Worm (Caenorhabditis elegans) whole organism, L3 larva: Measurements from ENCODE around the gene R13H4.5.

Experiments
- R02D3.7 ChIP-seq: fragments of 150-350 bp; optimal IDR thresholded peaks from 2 replicates; lab custom pipeline; 2014; ENCODE audit warnings: missing biosample characterization, missing genetic modification characterization
- ZK546.5 ChIP-seq: sonication (generic microtip); optimal IDR thresholded peaks from 2 replicates; lab custom pipeline; 2017; ENCODE audit warnings: missing biosample characterization, missing genetic modification characterization
- ceh-16 ChIP-seq: sonication (generic microtip); optimal IDR thresholded peaks from 2 replicates; lab custom pipeline; 2017; ENCODE audit warnings: missing biosample characterization, missing genetic modification characterization
- fkh-10 ChIP-seq: sonication (generic microtip); optimal IDR thresholded peaks from 2 replicates; lab custom pipeline; 2017; ENCODE audit warnings: missing biosample characterization, missing genetic modification reagents, missing genetic modification characterization
- hmg-11 ChIP-seq: sonication (generic microtip); optimal IDR thresholded peaks from 2 replicates; lab custom pipeline; 2016; ENCODE audit warnings: missing genetic modification characterization, missing compliant biosample characterization
- lin-15B ChIP-seq: fragments of 150-350 bp; optimal IDR thresholded peaks from 2 replicates; lab custom pipeline; 2014; ENCODE audit warnings: missing biosample characterization, missing genetic modification characterization
- lin-39 ChIP-seq: fragments of 150-350 bp; optimal IDR thresholded peaks from 2 replicates; lab custom pipeline; 2018; ENCODE audit warnings: missing biosample characterization, missing genetic modification reagents, missing genetic modification characterization
- nfya-1 ChIP-seq: sonication (generic microtip); optimal IDR thresholded peaks from 2 replicates; lab custom pipeline; 2017; ENCODE audit warnings: missing genetic modification characterization, mild to moderate bottlenecking, missing compliant biosample characterization, antibody characterized with exemption, moderate library complexity; ENCODE audit not compliant: insufficient read depth
- nhr-25 ChIP-seq: sonication (generic microtip); optimal IDR thresholded peaks from 2 replicates; lab custom pipeline; 2017; ENCODE audit warnings: missing biosample characterization, missing genetic modification characterization
- nhr-77 ChIP-seq: fragments of 150-350 bp; optimal IDR thresholded peaks from 2 replicates; lab custom pipeline; 2014; ENCODE audit warnings: missing biosample characterization, missing genetic modification characterization
- sea-2 ChIP-seq: fragments of 150-350 bp; sonication (generic microtip); optimal IDR thresholded peaks from 4 replicates; lab custom pipeline; 2014; ENCODE audit warnings: missing biosample characterization, missing genetic modification reagents, missing genetic modification characterization
- skn-1 ChIP-seq: fragments of 150-350 bp; optimal IDR thresholded peaks from 2 replicates; lab custom pipeline; 2014; ENCODE audit warnings: missing biosample characterization, missing genetic modification characterization

Gene R13H4.5

ce11 chrV:11905977-11906376 lies 45.5 kb downstream of the R13H4.5 start:
- no peak for TF ChIP-seq ZK546.5 (tag; lab: Kevin White, UChicago)
- TF ChIP-seq fkh-10 (GFP tag; lab: Kevin White, UChicago), result no peak
- no peak for TF ChIP-seq R02D3.7 (tag; lab: Kevin White, UChicago)
- TF ChIP-seq skn-1 (tag; lab: Kevin White, UChicago), result no peak
- TF ChIP-seq sea-2 (GFP tag; lab: Kevin White, UChicago), result no peak
- TF ChIP-seq nhr-25, result no peak
- no peak for TF ChIP-seq nfya-1 (tag; lab: Kevin White, UChicago)
- no peak for TF ChIP-seq nhr-77 (tag; lab: Kevin White, UChicago)
- TF ChIP-seq ceh-16 (tag; lab: Kevin White, UChicago), result no peak
- no peak for TF ChIP-seq hmg-11 (tag; lab: Kevin White, UChicago)
- TF ChIP-seq lin-15B (tag; lab: Kevin White, UChicago), result no peak
- TF ChIP-seq lin-39 (tag; lab: Kevin White, UChicago), result no peak
